Worm (Caenorhabditis elegans): Measurements from ENCODE around the gene Y57G11C.14.

- TF ChIP-seq tbx-2 (tag; optimal IDR thresholded peaks at IDR 0.05) (no peak), ztf-4 (tag; optimal IDR thresholded peaks at IDR 0.05) (no peak), lin-15B (tag; optimal IDR thresholded peaks at IDR 0.05) (no peak)
These were observed 29.8 kb upstream of the Y57G11C.14 start, which contains the start of gene Y57G11C.43 for ce11 chrIV:14769218-14769835.

All from whole organism, L3 larva.